Worm (Caenorhabditis elegans) whole organism, late embryonic: ENCODE data around the gene mom-1.

Source experiments
- C08G9.2 ChIP-seq: sonication (generic microtip); optimal IDR thresholded peaks from 2 replicates; lab custom pipeline; 2016; ENCODE audit warnings: mild to moderate bottlenecking, missing genetic modification characterization, moderate library complexity, missing compliant biosample characterization
- T23F11.4 ChIP-seq: fragments of 200-800 bp; sonication (Bioruptor generic); optimal IDR thresholded peaks from 2 replicates; lab custom pipeline; 2018; ENCODE audit warnings: mild to moderate bottlenecking, missing genetic modification characterization, missing compliant biosample characterization
- ama-1 ChIP-seq: fragments of 150-350 bp; optimal IDR thresholded peaks from 2 replicates; lab custom pipeline; 2014
- ceh-18 ChIP-seq: sonication (generic microtip); optimal IDR thresholded peaks from 2 replicates; lab custom pipeline; 2016; ENCODE audit warnings: missing genetic modification characterization, missing compliant biosample characterization
- ceh-22 ChIP-seq: sonication (generic microtip); optimal IDR thresholded peaks from 2 replicates; lab custom pipeline; 2017; ENCODE audit warnings: missing biosample characterization, missing genetic modification characterization
- ceh-24 ChIP-seq: sonication (generic microtip); optimal IDR thresholded peaks from 2 replicates; lab custom pipeline; 2016; ENCODE audit warnings: mild to moderate bottlenecking, missing genetic modification characterization, missing compliant biosample characterization
- ceh-31 ChIP-seq: sonication (generic microtip); optimal IDR thresholded peaks from 2 replicates; lab custom pipeline; 2016; ENCODE audit warnings: missing genetic modification characterization, missing compliant biosample characterization
- ceh-34 ChIP-seq: sonication (generic microtip); optimal IDR thresholded peaks from 2 replicates; lab custom pipeline; 2016; ENCODE audit warnings: mild to moderate bottlenecking, missing genetic modification characterization, missing compliant biosample characterization
- ceh-45 ChIP-seq: fragments of 200-800 bp; sonication (Bioruptor generic); IDR thresholded peaks from 2 replicates; pipeline ENCODE4 v1.3.6; 2022; ENCODE audit warnings: missing genetic modification reagents, missing genetic modification characterization, missing compliant biosample characterization
- ceh-6 ChIP-seq: fragments of 200-800 bp; sonication (Bioruptor generic); optimal IDR thresholded peaks from 2 replicates; lab custom pipeline; 2018; ENCODE audit warnings: mild to moderate bottlenecking, missing genetic modification characterization, missing compliant biosample characterization
- ceh-9 ChIP-seq: sonication (generic microtip); optimal IDR thresholded peaks from 2 replicates; lab custom pipeline; 2016; ENCODE audit warnings: mild to moderate bottlenecking, missing genetic modification characterization, inconsistent platforms, missing compliant biosample characterization
- che-1 ChIP-seq: sonication (generic microtip); optimal IDR thresholded peaks from 2 replicates; lab custom pipeline; 2016; ENCODE audit warnings: mild to moderate bottlenecking, missing genetic modification characterization, missing compliant biosample characterization
- elt-4 ChIP-seq: sonication (generic microtip); optimal IDR thresholded peaks from 2 replicates; lab custom pipeline; 2016; ENCODE audit warnings: missing genetic modification characterization, missing compliant biosample characterization
- eyg-1 ChIP-seq: sonication (generic microtip); optimal IDR thresholded peaks from 2 replicates; lab custom pipeline; 2016; ENCODE audit warnings: missing genotype, missing genetic modification characterization, missing compliant biosample characterization
- fax-1 ChIP-seq: sonication (generic microtip); optimal IDR thresholded peaks from 2 replicates; lab custom pipeline; 2016; ENCODE audit warnings: missing genotype, missing genetic modification characterization, missing compliant biosample characterization
- fkh-10 ChIP-seq: fragments of 150-350 bp; optimal IDR thresholded peaks from 2 replicates; lab custom pipeline; 2014; ENCODE audit warnings: missing biosample characterization, missing genetic modification reagents, missing genetic modification characterization
- fkh-6 ChIP-seq: sonication (generic microtip); optimal IDR thresholded peaks from 2 replicates; lab custom pipeline; 2016; ENCODE audit warnings: missing genetic modification characterization, missing compliant biosample characterization
- hlh-13 ChIP-seq: fragments of 200-800 bp; sonication (Bioruptor generic); optimal IDR thresholded peaks from 2 replicates; lab custom pipeline; 2018; ENCODE audit warnings: mild to moderate bottlenecking, missing genetic modification characterization, missing compliant biosample characterization
- hlh-15 ChIP-seq: sonication (generic microtip); optimal IDR thresholded peaks from 2 replicates; lab custom pipeline; 2016; ENCODE audit warnings: missing genetic modification characterization, missing compliant biosample characterization
- hlh-8 ChIP-seq: sonication (generic microtip); optimal IDR thresholded peaks from 2 replicates; lab custom pipeline; 2016; ENCODE audit warnings: missing genotype, missing genetic modification characterization, missing compliant biosample characterization
- lin-11 ChIP-seq: fragments of 200-800 bp; sonication (Bioruptor generic); optimal IDR thresholded peaks from 2 replicates; lab custom pipeline; 2018; ENCODE audit warnings: mild to moderate bottlenecking, missing genetic modification characterization, missing compliant biosample characterization
- mec-3 ChIP-seq: sonication (generic microtip); optimal IDR thresholded peaks from 2 replicates; lab custom pipeline; 2016; ENCODE audit warnings: borderline replicate concordance, missing genetic modification characterization, missing compliant biosample characterization
- nhr-232 ChIP-seq: sonication (generic microtip); optimal IDR thresholded peaks from 2 replicates; lab custom pipeline; 2016; ENCODE audit warnings: missing genetic modification characterization, missing compliant biosample characterization
- npax-4 ChIP-seq: sonication (generic microtip); optimal IDR thresholded peaks from 2 replicates; lab custom pipeline; 2016; ENCODE audit warnings: missing genetic modification characterization, missing compliant biosample characterization
- odd-2 ChIP-seq: sonication (generic microtip); optimal IDR thresholded peaks from 2 replicates; lab custom pipeline; 2017; ENCODE audit warnings: antibody characterized with exemption, mild to moderate bottlenecking, missing genetic modification characterization, missing compliant biosample characterization
- pag-3 ChIP-seq: sonication (generic microtip); optimal IDR thresholded peaks from 2 replicates; lab custom pipeline; 2016; ENCODE audit warnings: missing compliant biosample characterization, missing genetic modification characterization, borderline replicate concordance
- pax-1 ChIP-seq: fragments of 150-350 bp; optimal IDR thresholded peaks from 2 replicates; lab custom pipeline; 2014; ENCODE audit warnings: missing biosample characterization, missing genetic modification characterization
- pha-2 ChIP-seq: sonication (generic microtip); optimal IDR thresholded peaks from 2 replicates; lab custom pipeline; 2017; ENCODE audit warnings: mild to moderate bottlenecking, missing genetic modification characterization, missing compliant biosample characterization
- pros-1 ChIP-seq: fragments of 150-350 bp; optimal IDR thresholded peaks from 2 replicates; lab custom pipeline; 2014; ENCODE audit warnings: missing biosample characterization, missing genetic modification reagents, missing genetic modification characterization
- rnt-1 ChIP-seq: sonication (generic microtip); optimal IDR thresholded peaks from 2 replicates; lab custom pipeline; 2016; ENCODE audit warnings: missing genetic modification characterization, missing compliant biosample characterization
- sox-2 ChIP-seq: fragments of 200-800 bp; sonication (Bioruptor generic); IDR thresholded peaks from 2 replicates; pipeline ENCODE4 v1.3.6; 2022; ENCODE audit warnings: missing genetic modification reagents, missing genetic modification characterization, missing compliant biosample characterization
- syd-9 ChIP-seq: sonication (generic microtip); optimal IDR thresholded peaks from 2 replicates; lab custom pipeline; 2016; ENCODE audit warnings: mild to moderate bottlenecking, missing genetic modification characterization, moderate library complexity, missing compliant biosample characterization
- tbx-2 ChIP-seq: sonication (generic microtip); optimal IDR thresholded peaks from 2 replicates; lab custom pipeline; 2016; ENCODE audit warnings: missing genetic modification characterization, missing compliant biosample characterization
- tbx-7 ChIP-seq: sonication (generic microtip); optimal IDR thresholded peaks from 2 replicates; lab custom pipeline; 2016; ENCODE audit warnings: missing genotype, missing genetic modification characterization, missing compliant biosample characterization
- ttx-3 ChIP-seq: sonication (generic microtip); optimal IDR thresholded peaks from 2 replicates; lab custom pipeline; 2016; ENCODE audit warnings: missing genetic modification reagents, missing genetic modification characterization, missing compliant biosample characterization
- unc-3 ChIP-seq, 2 experiments: fragments of 200-800 bp in 1 of 2; sonication (Bioruptor generic) in 1 of 2; sonication (generic microtip) in 1 of 2; conservative IDR thresholded peaks in 1 of 2; optimal IDR thresholded peaks in 1 of 2; 2 replicates each; pipeline versions ENCODE4 v1.3.6 to Lab custom; 2016 to 2022; ENCODE audit warnings: missing compliant biosample characterization in 2 of 2, missing genetic modification characterization in 2 of 2, missing genetic modification reagents in 1 of 2
- unc-42 ChIP-seq: sonication (generic microtip); optimal IDR thresholded peaks from 2 replicates; lab custom pipeline; 2016; ENCODE audit warnings: missing genotype, missing genetic modification characterization, missing compliant biosample characterization
- unc-86 ChIP-seq: sonication (generic microtip); optimal IDR thresholded peaks from 2 replicates; lab custom pipeline; 2016; ENCODE audit warnings: missing genetic modification characterization, missing compliant biosample characterization
- zip-5 ChIP-seq: sonication (generic microtip); optimal IDR thresholded peaks from 2 replicates; lab custom pipeline; 2016; ENCODE audit warnings: missing genetic modification characterization, missing compliant biosample characterization

mom-1 gene

ce11 chrX:6292812-6293211, at the start of gene mom-1:
TSS of gene mom-1 (plus strand) at chrX:6293112.
- TF ChIP-seq eyg-1 (tag; lab: Kevin White, UChicago), result no peak
- no peak for TF ChIP-seq ceh-34 (tag; lab: Kevin White, UChicago)
- no peak for TF ChIP-seq unc-3 (GFP tag; conservative IDR thresholded peaks at IDR 0.05; lab: Robert Waterston, UW)
- no peak for TF ChIP-seq unc-3 (tag; optimal IDR thresholded peaks at IDR 0.05; lab: Kevin White, UChicago)
- no peak for TF ChIP-seq odd-2 (tag; lab: Kevin White, UChicago)
- no peak for TF ChIP-seq pros-1
- TF ChIP-seq tbx-7, result no peak
- TF ChIP-seq sox-2 (GFP tag; lab: Robert Waterston, UW), result no peak
- TF ChIP-seq nhr-232, result no peak
- no peak for TF ChIP-seq unc-42
- no peak for TF ChIP-seq ceh-18 (tag; lab: Kevin White, UChicago)
- TF ChIP-seq pax-1 (tag; lab: Kevin White, UChicago), result no peak
- TF ChIP-seq pha-2, result no peak
- TF ChIP-seq T23F11.4 (GFP tag; lab: Kevin White, UChicago), result no peak
- no peak for TF ChIP-seq zip-5 (tag; lab: Kevin White, UChicago)
- TF ChIP-seq pag-3, result no peak
- TF ChIP-seq fkh-6, result no peak

DNA sequence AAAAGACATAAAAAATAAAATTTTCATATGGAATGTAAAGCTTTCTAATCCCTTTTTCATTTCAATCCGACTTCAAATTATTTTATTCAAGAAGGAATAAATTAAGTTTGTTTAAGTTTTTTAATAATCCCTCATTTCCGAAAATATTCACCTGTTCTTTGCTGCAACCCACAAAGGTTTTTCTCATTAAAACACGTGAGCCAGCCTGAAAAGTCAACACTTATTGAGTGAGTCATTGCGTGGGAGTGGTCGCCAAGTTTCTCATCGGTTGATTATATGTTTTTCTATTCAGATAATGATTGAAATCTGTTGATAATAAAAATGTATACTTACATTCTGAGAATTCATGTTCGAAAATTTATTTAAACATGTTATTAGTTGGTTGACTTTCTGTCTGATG, 47.4 kb upstream of the mom-1 start:
- TF ChIP-seq pha-2 (no peak), hlh-8 (tag; lab: Kevin White, UChicago) (no peak), ceh-22 (tag; lab: Kevin White, UChicago) (no peak), fax-1 (tag; lab: Kevin White, UChicago) (no peak), tbx-7 (no peak), C08G9.2 (tag; lab: Kevin White, UChicago) (no peak), ceh-6 (no peak), ttx-3 (tag; lab: Kevin White, UChicago) (no peak), ceh-9 (tag; lab: Kevin White, UChicago) (no peak), unc-42 (no peak), ceh-31 (tag; lab: Kevin White, UChicago) (no peak), elt-4 (tag; lab: Kevin White, UChicago) (no peak), lin-11 (no peak), pax-1 (tag; lab: Kevin White, UChicago) (no peak), tbx-2 (no peak), hlh-15 (tag; lab: Kevin White, UChicago) (no peak)

DNA sequence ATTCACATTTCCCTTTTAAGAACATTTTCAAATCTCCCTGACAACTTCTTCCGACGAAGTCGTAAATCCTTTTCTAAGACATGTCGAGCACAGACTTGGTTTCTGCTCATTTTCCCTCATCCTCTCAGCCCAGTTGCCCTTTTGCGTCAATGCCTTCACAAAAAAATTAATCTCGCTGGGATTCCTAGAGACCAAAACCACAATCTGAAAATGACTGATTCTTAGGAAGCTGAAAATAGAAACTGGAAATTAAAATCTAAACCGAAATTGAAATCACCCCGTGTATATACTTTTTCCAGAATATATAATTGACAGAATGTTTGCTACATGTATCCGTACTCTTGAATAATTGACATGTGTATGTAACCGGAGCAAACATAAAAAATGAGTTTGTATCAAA, 45.9 kb upstream of the mom-1 start:
- TF ChIP-seq C08G9.2 (tag; lab: Kevin White, UChicago) (no peak), unc-86 (no peak), pros-1 (no peak), npax-4 (tag; lab: Kevin White, UChicago) (no peak), mec-3 (tag; lab: Kevin White, UChicago) (no peak), ama-1 (lab: Kevin White, UChicago) (no peak), rnt-1 (tag; lab: Kevin White, UChicago) (no peak), hlh-13 (GFP tag; lab: Kevin White, UChicago) (no peak), che-1 (no peak), hlh-8 (tag; lab: Kevin White, UChicago) (no peak), ceh-6 (no peak), syd-9 (tag; lab: Kevin White, UChicago) (no peak), ceh-45 (GFP tag; lab: Robert Waterston, UW) (no peak)
- TF ChIP-seq, all 69 proteins: peak for 0

DNA sequence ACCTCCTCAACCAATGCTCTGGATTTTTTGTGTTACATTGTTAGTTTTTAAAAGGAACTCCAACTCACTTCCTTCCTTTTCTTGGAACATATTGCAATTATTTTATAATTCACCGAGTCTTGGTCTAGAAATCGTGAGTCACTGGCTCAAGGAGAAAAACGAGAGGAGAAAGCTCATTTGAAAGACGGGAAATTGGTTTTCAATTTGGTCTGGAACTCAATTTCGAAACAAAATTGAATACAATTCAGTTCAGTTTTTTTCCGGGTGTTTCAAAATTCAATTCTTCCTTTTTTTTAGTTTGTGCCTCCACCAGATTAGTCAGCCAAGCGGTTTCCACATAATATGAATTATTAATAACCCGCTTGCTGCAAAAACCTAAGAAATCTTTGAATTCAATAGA, 45.0 kb upstream of the mom-1 start:
- TF ChIP-seq ceh-24 (no peak), unc-42 (peak; percentile 43), ceh-31 (tag; lab: Kevin White, UChicago) (no peak), fkh-10 (no peak)
- TF ChIP-seq, all 69 proteins: peak for 1
